Worm (Caenorhabditis elegans) whole organism, mixed stage, embryonic: ENCODE measurements around the gene T14B1.1.

Experiments used
- M03D4.4 ChIP-seq: sonication (generic microtip); optimal IDR thresholded peaks from 2 replicates; lab custom pipeline; 2017; ENCODE audit warnings: mild to moderate bottlenecking, missing genetic modification characterization, missing compliant biosample characterization
- bed-3 ChIP-seq: fragments of 200-800 bp; sonication (Bioruptor generic); optimal IDR thresholded peaks from 3 replicates; lab custom pipeline; 2018; ENCODE audit warnings: mild to moderate bottlenecking, missing genetic modification characterization, moderate library complexity, missing compliant biosample characterization
- blmp-1 ChIP-seq: fragments of 150-350 bp; optimal IDR thresholded peaks from 2 replicates; lab custom pipeline; 2014; ENCODE audit warnings: missing biosample characterization, missing genetic modification characterization
- ceh-39 ChIP-seq: fragments of 150-350 bp; optimal IDR thresholded peaks from 2 replicates; lab custom pipeline; 2014; ENCODE audit warnings: missing biosample characterization, missing genetic modification characterization
- ceh-43 ChIP-seq: fragments of 200-800 bp; sonication (Bioruptor generic); optimal IDR thresholded peaks from 2 replicates; lab custom pipeline; 2018; ENCODE audit warnings: mild to moderate bottlenecking, missing genetic modification characterization, moderate library complexity, missing compliant biosample characterization
- ceh-83 ChIP-seq: fragments of 200-800 bp; sonication (Bioruptor generic); optimal IDR thresholded peaks from 2 replicates; lab custom pipeline; 2018; ENCODE audit warnings: mild to moderate bottlenecking, missing genetic modification characterization, missing compliant biosample characterization
- ces-1 ChIP-seq: fragments of 150-350 bp; optimal IDR thresholded peaks from 2 replicates; lab custom pipeline; 2014; ENCODE audit warnings: missing biosample characterization, missing genetic modification reagents, missing genetic modification characterization
- cnd-1 ChIP-seq: fragments of 200-800 bp; sonication (Bioruptor generic); optimal IDR thresholded peaks from 2 replicates; lab custom pipeline; 2018; ENCODE audit warnings: mild to moderate bottlenecking, missing genetic modification characterization, missing compliant biosample characterization
- drap-1 ChIP-seq: fragments of 200-800 bp; sonication (Bioruptor generic); optimal IDR thresholded peaks from 3 replicates; lab custom pipeline; 2018; ENCODE audit warnings: mild to moderate bottlenecking, missing genetic modification characterization, missing compliant biosample characterization
- elt-1 ChIP-seq: sonication (generic microtip); optimal IDR thresholded peaks from 2 replicates; lab custom pipeline; 2017; ENCODE audit warnings: missing genetic modification characterization, mild to moderate bottlenecking, missing compliant biosample characterization, antibody characterized with exemption, moderate library complexity, borderline replicate concordance; ENCODE audit not compliant: insufficient read depth
- elt-3 ChIP-seq: fragments of 150-350 bp; optimal IDR thresholded peaks from 2 replicates; lab custom pipeline; 2014; ENCODE audit warnings: missing biosample characterization, missing genetic modification characterization
- flh-1 ChIP-seq: fragments of 200-800 bp; sonication (Bioruptor generic); optimal IDR thresholded peaks from 2 replicates; lab custom pipeline; 2018; ENCODE audit warnings: mild to moderate bottlenecking, missing genetic modification characterization, moderate library complexity, missing compliant biosample characterization
- ham-2 ChIP-seq: fragments of 200-800 bp; sonication (Bioruptor generic); optimal IDR thresholded peaks from 2 replicates; lab custom pipeline; 2018; ENCODE audit warnings: mild to moderate bottlenecking, missing genetic modification characterization, missing compliant biosample characterization
- hlh-1 ChIP-seq: fragments of 150-350 bp; optimal IDR thresholded peaks from 2 replicates; lab custom pipeline; 2014; ENCODE audit warnings: missing biosample characterization, missing genetic modification reagents, missing genetic modification characterization
- lin-13 ChIP-seq: fragments of 150-350 bp; optimal IDR thresholded peaks from 2 replicates; lab custom pipeline; 2014; ENCODE audit warnings: missing biosample characterization, missing genetic modification characterization
- lin-32 ChIP-seq: fragments of 200-800 bp; sonication (Bioruptor generic); optimal IDR thresholded peaks from 2 replicates; lab custom pipeline; 2018; ENCODE audit warnings: mild to moderate bottlenecking, missing genetic modification characterization, missing compliant biosample characterization
- lsy-2 ChIP-seq: fragments of 150-350 bp; optimal IDR thresholded peaks from 2 replicates; lab custom pipeline; 2014; ENCODE audit warnings: missing biosample characterization, missing genetic modification characterization
- mab-5 ChIP-seq: fragments of 150-350 bp; optimal IDR thresholded peaks from 2 replicates; lab custom pipeline; 2014; ENCODE audit warnings: missing biosample characterization, missing genetic modification characterization
- mep-1 ChIP-seq: fragments of 150-350 bp; optimal IDR thresholded peaks from 2 replicates; lab custom pipeline; 2017; ENCODE audit warnings: missing biosample characterization, missing genetic modification reagents, missing genetic modification characterization, inconsistent platforms
- mls-2 ChIP-seq: sonication (generic microtip); optimal IDR thresholded peaks from 2 replicates; lab custom pipeline; 2016; ENCODE audit warnings: mild to moderate bottlenecking, missing genetic modification characterization, moderate library complexity, missing compliant biosample characterization
- nhr-12 ChIP-seq: fragments of 150-350 bp; optimal IDR thresholded peaks from 2 replicates; lab custom pipeline; 2014; ENCODE audit warnings: missing biosample characterization, missing genetic modification characterization
- nhr-2 ChIP-seq: fragments of 150-350 bp; optimal IDR thresholded peaks from 2 replicates; lab custom pipeline; 2014; ENCODE audit warnings: missing biosample characterization, missing genetic modification characterization
- nhr-237 ChIP-seq: fragments of 150-350 bp; optimal IDR thresholded peaks from 2 replicates; lab custom pipeline; 2014; ENCODE audit warnings: missing biosample characterization, missing genetic modification characterization
- nhr-28 ChIP-seq: fragments of 150-350 bp; optimal IDR thresholded peaks from 2 replicates; lab custom pipeline; 2014; ENCODE audit warnings: missing biosample characterization, missing genetic modification characterization
- nhr-76 ChIP-seq: sonication (generic microtip); optimal IDR thresholded peaks from 2 replicates; lab custom pipeline; 2017; ENCODE audit warnings: missing biosample characterization, missing genetic modification characterization
- pha-4 ChIP-seq: fragments of 150-350 bp; optimal IDR thresholded peaks from 2 replicates; lab custom pipeline; 2018; ENCODE audit warnings: missing biosample characterization, missing genetic modification reagents, missing genetic modification characterization
- sem-2 ChIP-seq: fragments of 200-800 bp; sonication (Bioruptor generic); optimal IDR thresholded peaks from 2 replicates; lab custom pipeline; 2018; ENCODE audit warnings: mild to moderate bottlenecking, missing genetic modification characterization, missing compliant biosample characterization
- snpc-4 ChIP-seq: fragments of 150-350 bp; optimal IDR thresholded peaks from 2 replicates; lab custom pipeline; 2014; ENCODE audit warnings: missing biosample characterization, missing genetic modification characterization
- sptf-1 ChIP-seq: sonication (generic microtip); optimal IDR thresholded peaks from 2 replicates; lab custom pipeline; 2017; ENCODE audit warnings: mild to moderate bottlenecking, missing genetic modification characterization, moderate library complexity, missing compliant biosample characterization
- tbx-8 ChIP-seq: fragments of 200-800 bp; sonication (Bioruptor generic); optimal IDR thresholded peaks from 2 replicates; lab custom pipeline; 2018; ENCODE audit warnings: mild to moderate bottlenecking, missing genetic modification characterization, moderate library complexity, missing compliant biosample characterization
- unc-120 ChIP-seq: sonication (generic microtip); optimal IDR thresholded peaks from 2 replicates; lab custom pipeline; 2017; ENCODE audit warnings: missing genetic modification characterization, missing compliant biosample characterization; ENCODE audit not compliant: poor library complexity, severe bottlenecking
- unc-39 ChIP-seq: fragments of 150-350 bp; optimal IDR thresholded peaks from 2 replicates; lab custom pipeline; 2014; ENCODE audit warnings: missing biosample characterization, missing genetic modification characterization
- unc-62 ChIP-seq: fragments of 150-350 bp; optimal IDR thresholded peaks from 2 replicates; lab custom pipeline; 2014; ENCODE audit warnings: missing biosample characterization, missing genetic modification reagents, missing genetic modification characterization
- zip-8 ChIP-seq: fragments of 150-350 bp; optimal IDR thresholded peaks from 2 replicates; lab custom pipeline; 2014; ENCODE audit warnings: missing biosample characterization, missing genetic modification characterization
- ztf-11 ChIP-seq: fragments of 150-350 bp; optimal IDR thresholded peaks from 2 replicates; lab custom pipeline; 2014; ENCODE audit warnings: missing biosample characterization, missing genetic modification characterization

The T14B1.1 gene

DNA sequence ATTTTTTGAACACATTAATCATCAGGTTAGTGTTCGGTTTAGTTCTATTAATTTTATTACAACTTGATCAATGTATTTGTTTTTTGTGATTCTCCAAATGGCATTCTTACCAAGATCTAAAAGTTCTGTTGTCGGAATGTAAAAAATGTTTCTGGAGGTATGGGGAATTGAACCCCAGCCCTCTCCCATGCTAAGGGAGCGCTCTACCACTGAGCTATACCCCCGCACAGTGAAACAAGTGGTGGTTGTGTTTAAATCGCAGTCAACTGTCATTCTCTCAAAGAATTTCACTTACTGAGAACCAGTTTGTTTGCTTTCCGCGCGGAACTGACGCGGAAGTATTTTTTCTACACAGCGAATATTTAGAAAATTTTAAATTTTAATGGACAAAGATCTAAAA, 30.8 kb downstream of the T14B1.1 start:
- peak; percentile 92 for TF ChIP-seq mls-2 (tag; lab: Kevin White, UChicago)
- TF ChIP-seq nhr-2 (tag; lab: Kevin White, UChicago), result no peak
- peak; percentile 78 for TF ChIP-seq flh-1 (GFP tag; lab: Kevin White, UChicago)
- peak; percentile 84 for TF ChIP-seq unc-120 (tag; lab: Kevin White, UChicago)
- no peak for TF ChIP-seq unc-39 (tag; lab: Kevin White, UChicago)
- TF ChIP-seq pha-4, result peak; percentile 68
- TF ChIP-seq mab-5 (tag; lab: Kevin White, UChicago), result no peak
- TF ChIP-seq ceh-43 (GFP tag; lab: Kevin White, UChicago), result peak; percentile 83
- TF ChIP-seq M03D4.4, result peak; percentile 93
- TF ChIP-seq ces-1, result no peak
- no peak for TF ChIP-seq nhr-12
- TF ChIP-seq nhr-28 (tag; lab: Kevin White, UChicago), result peak; percentile 16
- peak; percentile 38 for TF ChIP-seq unc-62
- peak; percentile 73 for TF ChIP-seq nhr-237 (tag; lab: Kevin White, UChicago)
- no peak for TF ChIP-seq snpc-4 (tag; lab: Kevin White, UChicago)
- no peak for TF ChIP-seq ceh-39 (tag; lab: Kevin White, UChicago)
- peak; percentile 79 for TF ChIP-seq bed-3
- peak; percentile 74 for TF ChIP-seq lin-32 (GFP tag; lab: Kevin White, UChicago)
- TF ChIP-seq elt-3 (tag; lab: Kevin White, UChicago), result no peak
- TF ChIP-seq sem-2 (GFP tag; lab: Kevin White, UChicago), result peak; percentile 83
- TF ChIP-seq cnd-1, result peak; percentile 87
- TF ChIP-seq sptf-1 (tag; lab: Kevin White, UChicago), result peak; percentile 94
- peak; percentile 50 for TF ChIP-seq hlh-1 (tag; lab: Kevin White, UChicago)
- peak; percentile 11 for TF ChIP-seq blmp-1 (tag; lab: Kevin White, UChicago)
- TF ChIP-seq drap-1 (GFP tag; lab: Kevin White, UChicago), result peak; percentile 90
- TF ChIP-seq ceh-83 (GFP tag; lab: Kevin White, UChicago), result peak; percentile 89
- TF ChIP-seq nhr-76 (tag; lab: Kevin White, UChicago), result no peak
- TF ChIP-seq lsy-2 (tag; lab: Kevin White, UChicago), result no peak
- peak; percentile 60 for TF ChIP-seq mep-1 (tag; lab: Kevin White, UChicago)
- peak; percentile 64 for TF ChIP-seq ham-2
- peak; percentile 61 for TF ChIP-seq tbx-8 (GFP tag; lab: Kevin White, UChicago)
- TF ChIP-seq zip-8 (tag; lab: Kevin White, UChicago), result no peak
- peak; percentile 53 for TF ChIP-seq ztf-11
- TF ChIP-seq elt-1, result no peak
- peak; percentile 35 for TF ChIP-seq lin-13 (tag; lab: Kevin White, UChicago)

DNA sequence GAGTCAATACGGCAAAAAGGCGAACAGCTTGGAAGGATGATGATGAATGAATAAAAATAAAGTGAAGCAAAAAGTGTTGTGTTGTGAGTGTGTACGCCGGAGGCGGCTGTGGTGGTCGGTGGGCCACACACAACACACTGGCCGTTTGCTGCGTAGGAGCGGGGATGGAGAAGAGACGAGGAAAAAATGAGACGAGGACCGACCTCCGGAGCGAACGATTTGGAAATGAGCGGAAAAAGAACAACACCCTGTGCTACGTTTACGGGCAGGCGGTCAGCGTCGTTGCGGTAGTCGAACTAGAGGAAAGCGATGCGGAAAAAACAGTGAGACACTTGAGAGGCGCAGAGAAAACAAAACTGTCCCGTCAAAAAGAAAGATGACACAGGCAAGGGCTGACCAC, 31.4 kb downstream of the T14B1.1 start:
- TF ChIP-seq ceh-83 (GFP tag; lab: Kevin White, UChicago), result no peak
- TF ChIP-seq nhr-12, result no peak
- no peak for TF ChIP-seq tbx-8 (GFP tag; lab: Kevin White, UChicago)
- TF ChIP-seq snpc-4 (tag; lab: Kevin White, UChicago), result no peak
- no peak for TF ChIP-seq ztf-11
- TF ChIP-seq nhr-76 (tag; lab: Kevin White, UChicago), result no peak
- TF ChIP-seq zip-8 (tag; lab: Kevin White, UChicago), result no peak
- peak; percentile 48 for TF ChIP-seq cnd-1
- TF ChIP-seq M03D4.4, result no peak
- no peak for TF ChIP-seq lin-32 (GFP tag; lab: Kevin White, UChicago)
- TF ChIP-seq ham-2, result peak; percentile 61
- no peak for TF ChIP-seq mep-1 (tag; lab: Kevin White, UChicago)

DNA sequence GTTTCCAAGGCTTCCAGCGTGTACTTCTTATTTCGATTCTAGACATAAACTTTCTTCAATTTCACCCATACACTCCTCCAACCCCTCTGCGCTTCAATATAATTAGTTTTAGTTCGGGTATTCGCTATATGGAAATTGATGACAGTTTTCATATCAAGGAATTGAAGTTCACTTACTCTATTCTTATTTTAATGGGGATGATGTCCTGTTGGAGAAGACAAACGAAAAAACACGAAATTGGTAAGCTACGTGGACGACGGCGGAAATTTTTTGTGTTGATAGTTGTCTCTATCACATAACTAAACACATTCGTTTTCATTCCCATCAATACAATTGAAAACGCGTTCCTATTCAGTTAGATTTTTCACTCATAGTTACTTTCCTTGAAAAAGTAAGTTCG, 33.1 kb downstream of the T14B1.1 start, which contains the start of gene F34H10.5:
F34H10.5 (plus strand) TSS at position 301 of the 400 bp plus-strand sequence.
- TF ChIP-seq ces-1, result no peak
- TF ChIP-seq sptf-1 (tag; lab: Kevin White, UChicago), result no peak
- no peak for TF ChIP-seq elt-3 (tag; lab: Kevin White, UChicago)
- no peak for TF ChIP-seq M03D4.4
- TF ChIP-seq lin-13 (tag; lab: Kevin White, UChicago), result no peak
- TF ChIP-seq mls-2 (tag; lab: Kevin White, UChicago), result no peak
- TF ChIP-seq tbx-8 (GFP tag; lab: Kevin White, UChicago), result no peak
- no peak for TF ChIP-seq nhr-76 (tag; lab: Kevin White, UChicago)
- TF ChIP-seq lin-32 (GFP tag; lab: Kevin White, UChicago), result no peak
- no peak for TF ChIP-seq blmp-1 (tag; lab: Kevin White, UChicago)
- no peak for TF ChIP-seq flh-1 (GFP tag; lab: Kevin White, UChicago)
- TF ChIP-seq snpc-4 (tag; lab: Kevin White, UChicago), result no peak
- TF ChIP-seq ceh-39 (tag; lab: Kevin White, UChicago), result no peak
- no peak for TF ChIP-seq mab-5 (tag; lab: Kevin White, UChicago)
- no peak for TF ChIP-seq pha-4
- no peak for TF ChIP-seq zip-8 (tag; lab: Kevin White, UChicago)
